Worm (Caenorhabditis elegans): ENCODE results near the gene rps-1.
A peak's percentile ranks its signal among the peaks of the same experiment; 100 is the strongest.

The rps-1 gene

DNA sequence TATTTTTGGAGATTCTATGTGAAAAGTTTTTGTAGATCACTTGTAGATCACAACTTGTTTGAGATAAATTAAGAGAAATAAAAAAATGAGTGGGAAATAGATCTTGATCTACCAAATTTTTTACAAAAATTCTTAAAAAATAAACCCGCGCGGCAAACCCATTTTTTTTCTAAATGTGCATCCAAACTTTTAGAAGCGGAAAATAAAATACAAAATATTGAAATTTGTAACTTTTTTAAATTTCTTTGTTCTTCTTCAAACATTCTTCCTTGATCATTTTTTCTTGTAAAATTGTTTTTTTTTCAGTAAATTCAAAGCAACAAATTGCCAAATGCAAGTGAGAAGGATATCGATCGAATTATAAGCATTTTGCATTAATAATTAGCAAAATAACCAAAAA is 44.3 kb downstream of the rps-1 start, which contains the start of gene cdh-4:
Gene cdh-4, plus strand, starts transcription at position 301 of the 400 bp plus-strand sequence.
- TF ChIP-seq ztf-4 (tag; optimal IDR thresholded peaks at IDR 0.05) (no peak), F13H6.1 (tag; optimal IDR thresholded peaks at IDR 0.05) (no peak), mab-5 (tag; optimal IDR thresholded peaks at IDR 0.05) (no peak), nhr-129 (tag; optimal IDR thresholded peaks at IDR 0.05) (no peak), sma-3 (GFP tag; optimal IDR thresholded peaks at IDR 0.05) (no peak), crh-2 (tag; optimal IDR thresholded peaks at IDR 0.05) (no peak), nhr-77 (tag; optimal IDR thresholded peaks at IDR 0.05) (no peak), zag-1 (tag; optimal IDR thresholded peaks at IDR 0.05) (no peak), ZK546.5 (tag; optimal IDR thresholded peaks at IDR 0.05) (no peak)

DNA sequence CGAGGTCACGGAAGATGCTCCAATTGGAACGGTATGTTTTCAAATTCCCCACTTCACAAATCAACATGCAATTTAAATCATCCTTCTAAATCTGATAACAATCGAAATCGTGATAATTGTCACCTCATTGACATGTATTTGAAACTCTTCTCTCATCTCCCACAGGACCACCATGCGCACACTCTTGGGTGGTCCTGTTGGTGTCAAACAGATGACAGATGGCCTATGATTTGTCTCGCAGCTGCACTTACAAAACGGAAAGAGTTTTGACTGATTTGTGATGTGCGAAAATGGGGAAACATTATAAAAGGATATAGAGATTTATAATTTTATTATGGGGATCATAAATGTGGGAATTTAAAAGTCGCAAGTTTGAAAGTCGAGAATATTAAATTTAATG is 47.7 kb downstream of the rps-1 start:
- TF ChIP-seq nhr-21 (tag; optimal IDR thresholded peaks at IDR 0.05) (no peak), mab-5 (tag; optimal IDR thresholded peaks at IDR 0.05) (peak; percentile 0), ztf-11 (tag; optimal IDR thresholded peaks at IDR 0.05) (no peak)

DNA sequence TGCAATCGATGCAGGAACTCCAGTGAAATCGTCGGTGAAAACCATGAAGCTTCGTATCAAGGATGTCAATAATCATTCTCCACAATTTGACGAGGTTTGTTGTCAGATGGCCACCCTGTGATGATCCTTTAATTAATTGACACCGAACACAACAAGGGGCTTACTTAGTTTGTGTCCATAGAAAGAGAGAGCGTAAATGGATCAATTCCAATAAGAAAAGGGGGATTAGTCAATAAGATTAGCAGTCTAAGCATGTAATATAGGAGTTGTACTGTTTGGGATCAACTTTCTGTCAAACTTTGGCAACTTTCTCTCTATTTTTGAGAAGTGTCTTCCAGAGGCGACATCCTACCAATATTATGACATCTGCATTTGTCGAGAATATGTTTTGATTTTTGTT is 48.4 kb downstream of the rps-1 start:
- no peak for TF ChIP-seq dmd-4 (tag; optimal IDR thresholded peaks at IDR 0.05)
- no peak for TF ChIP-seq ztf-1 (GFP tag; conservative IDR thresholded peaks at IDR 0.05)
- TF ChIP-seq elt-1 (tag; optimal IDR thresholded peaks at IDR 0.05) = no peak
- no peak for TF ChIP-seq nhr-129 (tag; optimal IDR thresholded peaks at IDR 0.05)
- TF ChIP-seq nhr-77 (tag; optimal IDR thresholded peaks at IDR 0.05) = no peak

DNA sequence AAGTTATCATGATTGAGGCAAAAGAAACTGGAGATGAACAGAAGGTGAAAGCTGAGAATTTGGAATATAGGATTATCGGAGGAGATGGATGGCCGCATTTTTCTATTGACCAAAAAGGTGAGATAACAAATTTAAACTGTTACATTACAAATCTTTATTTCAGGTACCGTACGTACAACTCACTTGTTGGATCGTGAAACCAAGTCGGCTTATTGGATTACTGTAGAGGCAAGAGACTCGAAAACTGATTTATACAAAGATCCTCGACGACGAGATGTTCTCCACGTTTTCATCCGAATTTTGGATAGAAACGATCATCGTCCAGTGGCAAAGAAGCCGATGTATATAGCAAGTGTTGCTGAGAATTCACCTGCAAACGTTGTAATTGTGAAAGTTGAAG is 50.3 kb downstream of the rps-1 start:
- TF ChIP-seq skn-1 (tag; optimal IDR thresholded peaks at IDR 0.05) (no peak), nhr-237 (tag; optimal IDR thresholded peaks at IDR 0.05) (no peak), dmd-4 (tag; optimal IDR thresholded peaks at IDR 0.05) (no peak), elt-3 (tag; optimal IDR thresholded peaks at IDR 0.05) (no peak)
